Worm (Caenorhabditis elegans) whole organism, L4 larva: ENCODE data around the gene npr-5.
"Not testable (repeated sequence)": the region's sequence is repeated elsewhere in the genome, so short reads cannot be mapped to it uniquely, and the experiment has no call there.

ENCODE experiments used
- F44E2.7 ChIP-seq: fragments of 200-800 bp; sonication (Bioruptor generic); IDR thresholded peaks from 2 replicates; pipeline ENCODE4 v2.1.2; 2022; ENCODE audit warnings: missing genetic modification characterization, missing compliant biosample characterization
- aly-2 ChIP-seq: sonication (generic microtip); optimal IDR thresholded peaks from 2 replicates; lab custom pipeline; 2018; ENCODE audit warnings: missing biosample characterization, missing genetic modification characterization
- dmd-9 ChIP-seq: fragments of 200-800 bp; sonication (Bioruptor generic); IDR thresholded peaks from 2 replicates; pipeline ENCODE4 v1.3.6; 2022; ENCODE audit warnings: missing genetic modification reagents, missing genetic modification characterization, missing compliant biosample characterization
- egl-43 ChIP-seq: fragments of 200-800 bp; sonication (Bioruptor generic); IDR thresholded peaks from 2 replicates; pipeline ENCODE4 v1.3.6; 2022; ENCODE audit warnings: missing genetic modification reagents, missing genetic modification characterization, missing compliant biosample characterization
- jun-1 ChIP-seq: fragments of 150-350 bp; optimal IDR thresholded peaks from 2 replicates; lab custom pipeline; 2014; ENCODE audit warnings: missing biosample characterization, missing genetic modification reagents, missing genetic modification characterization

DNA sequence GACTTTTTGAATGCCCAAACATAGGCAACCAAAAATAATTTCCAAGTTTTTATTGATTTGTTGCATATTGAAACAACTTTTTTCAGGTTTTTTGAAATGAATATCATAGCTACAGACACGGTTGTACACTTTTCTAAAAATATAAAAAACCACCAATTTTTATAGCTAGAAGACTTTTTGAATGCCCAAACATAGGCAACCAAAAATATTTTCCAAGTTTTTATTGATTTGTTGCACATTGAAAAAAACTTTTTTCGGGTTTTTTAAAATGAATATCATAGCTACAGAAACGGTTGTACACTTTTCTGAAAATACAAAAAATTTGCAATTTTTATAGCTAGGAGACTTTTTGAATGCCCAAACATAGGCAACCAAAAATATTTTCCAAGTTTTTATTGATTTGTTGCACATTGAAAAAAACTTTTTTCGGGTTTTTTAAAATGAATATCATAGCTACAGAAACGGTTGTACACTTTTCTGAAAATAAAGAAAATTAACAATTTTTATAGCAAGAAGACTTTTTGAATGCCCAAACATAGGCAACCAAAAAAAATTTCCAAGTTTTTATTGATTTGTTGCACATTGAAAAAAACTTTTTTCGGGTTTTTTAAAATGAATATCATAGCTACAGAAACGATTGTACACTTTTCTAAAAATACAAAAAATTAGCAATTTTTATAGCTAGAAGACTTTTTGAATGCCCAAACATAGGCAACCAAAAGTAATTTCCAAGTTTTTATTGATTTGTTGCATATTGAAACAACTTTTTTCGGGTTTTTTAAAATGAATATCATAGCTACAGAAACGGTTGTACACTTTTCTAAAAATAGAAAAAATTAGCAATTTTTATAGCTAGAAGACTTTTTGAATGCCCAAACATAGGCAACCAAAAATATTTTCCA is 16.2 kb downstream of the npr-5 start:
- TF ChIP-seq dmd-9; jun-1; F44E2.7; aly-2; egl-43 (GFP tag; lab: Robert Waterston, UW): not testable (repeated sequence)
